Fruit fly (Drosophila melanogaster) Kc167 (cell line): ENCODE results near the gene ATPsynepsilonL.

Source experiments
- Myc ChIP-seq: fragments of >200 bp; optimal IDR thresholded peaks from 2 replicates; lab custom pipeline; 2017; ENCODE audit warnings: missing external identifiers
- Sin3A ChIP-seq: fragments of >200 bp; optimal IDR thresholded peaks from 2 replicates; lab custom pipeline; 2018; ENCODE audit warnings: missing external identifiers
- h ChIP-seq: fragments of >200 bp; optimal IDR thresholded peaks from 3 replicates; lab custom pipeline; 2018; ENCODE audit warnings: missing external identifiers
- insv ChIP-seq: fragments of >200 bp; optimal IDR thresholded peaks from 3 replicates; lab custom pipeline; 2018; ENCODE audit warnings: missing external identifiers
- psq ChIP-seq: fragments of >200 bp; optimal IDR thresholded peaks from 2 replicates; lab custom pipeline; 2017; ENCODE audit warnings: missing external identifiers

DNA sequence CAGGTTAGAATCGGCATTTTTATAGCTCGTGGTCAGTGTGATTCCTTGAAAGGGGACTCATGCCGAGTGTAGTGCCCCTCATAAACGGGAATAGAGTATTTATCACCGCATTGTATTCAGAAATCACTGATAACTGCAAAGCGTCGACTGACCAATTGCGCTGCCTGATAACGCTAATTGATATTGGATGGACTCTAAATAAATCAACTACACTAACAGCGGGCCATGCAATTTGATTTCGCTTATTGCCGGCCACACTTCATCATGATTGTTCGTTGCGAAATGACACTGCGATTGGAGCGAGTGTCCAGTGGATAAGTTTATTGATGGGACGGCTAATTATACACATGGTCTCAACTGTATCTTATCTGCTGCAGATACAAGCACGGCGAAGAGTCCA lies 2.0 kb upstream of the ATPsynepsilonL start:
- TF ChIP-seq Sin3A (lab: Kevin White, UChicago) (no peak), insv (lab: Kevin White, UChicago) (no peak), psq (lab: Kevin White, UChicago) (no peak), Myc (lab: Kevin White, UChicago) (no peak), h (lab: Kevin White, UChicago) (no peak)
